Fruit fly (Drosophila melanogaster) whole organism, pupa: ENCODE results near the gene CG13096.

Experiments used
- CG10348 ChIP-seq: fragments of 200-800 bp; sonication (Bioruptor generic); IDR thresholded peaks from 2 replicates; pipeline ENCODE4 v1.3.6; 2022; ENCODE audit warnings: missing biosample characterization, missing genetic modification characterization
- CG13204 ChIP-seq: fragments of 200-800 bp; sonication (Bioruptor generic); optimal IDR thresholded peaks from 2 replicates; lab custom pipeline; 2018; ENCODE audit warnings: missing biosample characterization, mild to moderate bottlenecking, missing genetic modification characterization, moderate library complexity
- CG32121 ChIP-seq: fragments of 200-800 bp; sonication (Bioruptor generic); IDR thresholded peaks from 2 replicates; pipeline ENCODE4 v1.3.6; 2022; ENCODE audit warnings: missing biosample characterization, missing genetic modification characterization
- Pif1A ChIP-seq: fragments of 200-800 bp; sonication (Bioruptor generic); optimal IDR thresholded peaks from 3 replicates; lab custom pipeline; 2016; ENCODE audit warnings: missing biosample characterization, missing genetic modification characterization
- Pif1B ChIP-seq: fragments of 200-800 bp; sonication (Bioruptor generic); optimal IDR thresholded peaks from 3 replicates; lab custom pipeline; 2016; ENCODE audit warnings: missing biosample characterization, missing genetic modification characterization
- Snoo ChIP-seq: fragments of 200-800 bp; sonication (Bioruptor generic); optimal IDR thresholded peaks from 3 replicates; lab custom pipeline; 2017; ENCODE audit warnings: missing biosample characterization, mild to moderate bottlenecking, missing genetic modification characterization, inconsistent platforms
- rn ChIP-seq: fragments of 200-800 bp; sonication (Bioruptor generic); IDR thresholded peaks from 2 replicates; pipeline ENCODE4 v1.3.6; 2022; ENCODE audit warnings: missing biosample characterization, missing genetic modification characterization

dm6 chr2L:8548118-8548517 lies 36.5 kb upstream of the CG13096 start:
- TF ChIP-seq CG13204 (GFP tag; lab: Kevin White, UChicago) = no peak
- TF ChIP-seq CG10348 (GFP tag; lab: Robert Waterston, UW) = no peak
- TF ChIP-seq rn = no peak
- TF ChIP-seq Snoo = no peak
- no peak for TF ChIP-seq Pif1A
- no peak for TF ChIP-seq Pif1B
- TF ChIP-seq CG32121 (GFP tag; lab: Robert Waterston, UW) = no peak
